Fruit fly (Drosophila melanogaster): ENCODE results near the gene disco-r.

dm6 chrX:16175079-16175478 is 26.3 kb upstream of the disco-r start:
- TF ChIP-seq CG17385 (GFP tag; optimal IDR thresholded peaks at IDR 0.05) (no peak), dmrt99B (tag; optimal IDR thresholded peaks at IDR 0.05) (no peak), bbx (GFP tag; IDR thresholded peaks at IDR 0.05; ENCODE audit: partially characterized antibody) (no peak), peb (GFP tag; IDR thresholded peaks at IDR 0.05) (no peak), lola (GFP tag; optimal IDR thresholded peaks at IDR 0.05) (no peak), CG13296 (GFP tag; optimal IDR thresholded peaks at IDR 0.05) (no peak)

Measured in whole organism, embryonic.